Worm (Caenorhabditis elegans) whole organism, late embryonic: ENCODE data around the gene nep-16.

ENCODE experiments used
- C08G9.2 ChIP-seq: sonication (generic microtip); optimal IDR thresholded peaks from 2 replicates; lab custom pipeline; 2016; ENCODE audit warnings: mild to moderate bottlenecking, missing genetic modification characterization, moderate library complexity, missing compliant biosample characterization
- F13H6.1 ChIP-seq: sonication (generic microtip); optimal IDR thresholded peaks from 2 replicates; lab custom pipeline; 2016; ENCODE audit warnings: missing genetic modification characterization, missing compliant biosample characterization
- T23F11.4 ChIP-seq: fragments of 200-800 bp; sonication (Bioruptor generic); optimal IDR thresholded peaks from 2 replicates; lab custom pipeline; 2018; ENCODE audit warnings: mild to moderate bottlenecking, missing genetic modification characterization, missing compliant biosample characterization
- Y22D7AL.16 ChIP-seq: sonication (generic microtip); optimal IDR thresholded peaks from 2 replicates; lab custom pipeline; 2016; ENCODE audit warnings: missing genetic modification characterization, missing compliant biosample characterization
- ahr-1 ChIP-seq: sonication (generic microtip); optimal IDR thresholded peaks from 2 replicates; lab custom pipeline; 2016; ENCODE audit warnings: missing genetic modification characterization, missing compliant biosample characterization
- ceh-18 ChIP-seq: sonication (generic microtip); optimal IDR thresholded peaks from 2 replicates; lab custom pipeline; 2016; ENCODE audit warnings: missing genetic modification characterization, missing compliant biosample characterization
- ceh-24 ChIP-seq: sonication (generic microtip); optimal IDR thresholded peaks from 2 replicates; lab custom pipeline; 2016; ENCODE audit warnings: mild to moderate bottlenecking, missing genetic modification characterization, missing compliant biosample characterization
- ceh-30 ChIP-seq: fragments of 150-350 bp; optimal IDR thresholded peaks from 2 replicates; lab custom pipeline; 2014; ENCODE audit warnings: missing biosample characterization, missing genetic modification characterization
- ceh-31 ChIP-seq: sonication (generic microtip); optimal IDR thresholded peaks from 2 replicates; lab custom pipeline; 2016; ENCODE audit warnings: missing genetic modification characterization, missing compliant biosample characterization
- ceh-34 ChIP-seq: sonication (generic microtip); optimal IDR thresholded peaks from 2 replicates; lab custom pipeline; 2016; ENCODE audit warnings: mild to moderate bottlenecking, missing genetic modification characterization, missing compliant biosample characterization
- ceh-45 ChIP-seq: fragments of 200-800 bp; sonication (Bioruptor generic); IDR thresholded peaks from 2 replicates; pipeline ENCODE4 v1.3.6; 2022; ENCODE audit warnings: missing genetic modification reagents, missing genetic modification characterization, missing compliant biosample characterization
- ceh-48 ChIP-seq: sonication (generic microtip); optimal IDR thresholded peaks from 2 replicates; lab custom pipeline; 2016; ENCODE audit warnings: missing genetic modification characterization, inconsistent platforms, missing compliant biosample characterization
- che-1 ChIP-seq: sonication (generic microtip); optimal IDR thresholded peaks from 2 replicates; lab custom pipeline; 2016; ENCODE audit warnings: mild to moderate bottlenecking, missing genetic modification characterization, missing compliant biosample characterization
- dmd-4 ChIP-seq: sonication (generic microtip); optimal IDR thresholded peaks from 2 replicates; lab custom pipeline; 2016; ENCODE audit warnings: borderline replicate concordance, missing genetic modification characterization, missing compliant biosample characterization
- elt-2 ChIP-seq: sonication (generic microtip); optimal IDR thresholded peaks from 2 replicates; lab custom pipeline; 2016; ENCODE audit warnings: missing genetic modification reagents, missing genetic modification characterization, missing compliant biosample characterization
- eyg-1 ChIP-seq: sonication (generic microtip); optimal IDR thresholded peaks from 2 replicates; lab custom pipeline; 2016; ENCODE audit warnings: missing genotype, missing genetic modification characterization, missing compliant biosample characterization
- fkh-10 ChIP-seq: fragments of 150-350 bp; optimal IDR thresholded peaks from 2 replicates; lab custom pipeline; 2014; ENCODE audit warnings: missing biosample characterization, missing genetic modification reagents, missing genetic modification characterization
- hlh-6 ChIP-seq: sonication (generic microtip); optimal IDR thresholded peaks from 2 replicates; lab custom pipeline; 2016; ENCODE audit warnings: missing genotype, missing genetic modification characterization, missing compliant biosample characterization
- lim-6 ChIP-seq: sonication (generic microtip); optimal IDR thresholded peaks from 2 replicates; lab custom pipeline; 2016; ENCODE audit warnings: missing genetic modification characterization, missing compliant biosample characterization
- nhr-232 ChIP-seq: sonication (generic microtip); optimal IDR thresholded peaks from 2 replicates; lab custom pipeline; 2016; ENCODE audit warnings: missing genetic modification characterization, missing compliant biosample characterization
- pax-1 ChIP-seq: fragments of 150-350 bp; optimal IDR thresholded peaks from 2 replicates; lab custom pipeline; 2014; ENCODE audit warnings: missing biosample characterization, missing genetic modification characterization
- rnt-1 ChIP-seq: sonication (generic microtip); optimal IDR thresholded peaks from 2 replicates; lab custom pipeline; 2016; ENCODE audit warnings: missing genetic modification characterization, missing compliant biosample characterization
- sox-4 ChIP-seq: sonication (generic microtip); optimal IDR thresholded peaks from 2 replicates; lab custom pipeline; 2017; ENCODE audit warnings: mild to moderate bottlenecking, missing genetic modification characterization, inconsistent platforms, missing compliant biosample characterization
- ttx-3 ChIP-seq: sonication (generic microtip); optimal IDR thresholded peaks from 2 replicates; lab custom pipeline; 2016; ENCODE audit warnings: missing genetic modification reagents, missing genetic modification characterization, missing compliant biosample characterization
- unc-3 ChIP-seq, 2 experiments: fragments of 200-800 bp in 1 of 2; sonication (Bioruptor generic) in 1 of 2; sonication (generic microtip) in 1 of 2; conservative IDR thresholded peaks in 1 of 2; optimal IDR thresholded peaks in 1 of 2; 2 replicates each; pipeline versions ENCODE4 v1.3.6 to Lab custom; 2016 to 2022; ENCODE audit warnings: missing compliant biosample characterization in 2 of 2, missing genetic modification characterization in 2 of 2, missing genetic modification reagents in 1 of 2
- unc-42 ChIP-seq: sonication (generic microtip); optimal IDR thresholded peaks from 2 replicates; lab custom pipeline; 2016; ENCODE audit warnings: missing genotype, missing genetic modification characterization, missing compliant biosample characterization
- unc-86 ChIP-seq: sonication (generic microtip); optimal IDR thresholded peaks from 2 replicates; lab custom pipeline; 2016; ENCODE audit warnings: missing genetic modification characterization, missing compliant biosample characterization

The nep-16 gene

DNA sequence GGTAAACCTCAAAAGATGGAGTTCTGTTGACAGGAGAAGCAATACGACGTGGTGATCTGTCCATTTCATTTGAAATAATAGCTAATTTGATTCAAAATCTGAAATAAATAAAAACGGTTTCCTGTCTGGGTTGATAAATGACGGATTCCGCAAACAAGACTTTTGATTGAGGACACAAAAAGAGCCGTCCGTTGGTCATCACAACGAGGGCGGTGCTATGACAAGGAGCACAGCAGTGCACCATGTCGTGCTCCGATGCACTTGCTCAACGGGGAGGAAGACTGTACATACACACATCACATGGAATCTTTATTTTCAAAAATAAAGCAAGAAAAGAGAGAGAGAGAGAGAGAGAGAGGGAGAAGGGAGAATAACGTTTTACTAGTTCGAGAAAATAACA is at the start of gene nep-16:
Gene nep-16, minus strand, starts transcription at position 101 of the 400 bp plus-strand sequence.
- TF ChIP-seq ahr-1 (tag; lab: Kevin White, UChicago), result no peak
- TF ChIP-seq lim-6 (tag; lab: Kevin White, UChicago), result no peak
- TF ChIP-seq hlh-6, result no peak
- TF ChIP-seq, all 69 proteins: peak for 0

DNA sequence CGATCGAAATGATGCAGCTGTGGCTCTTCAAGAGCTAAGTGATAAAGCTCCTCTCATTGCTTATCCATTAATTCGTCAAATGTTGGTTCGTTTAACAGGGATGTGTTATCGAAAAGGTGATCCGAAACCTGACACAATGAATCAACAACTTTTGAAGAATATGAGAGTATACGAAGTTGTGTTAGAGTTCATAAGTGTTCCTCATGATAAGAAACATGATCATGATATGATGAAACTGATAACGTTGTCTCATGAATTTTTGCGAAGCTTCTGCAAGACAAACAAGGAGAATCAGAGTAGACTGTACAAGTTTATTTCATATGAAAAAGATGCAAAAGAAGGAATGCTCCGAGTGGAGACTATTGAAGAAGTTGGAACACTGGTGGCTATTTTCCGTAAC is 47.7 kb upstream of the nep-16 start:
- TF ChIP-seq ceh-24 (tag; lab: Kevin White, UChicago) (no peak), nhr-232 (tag; lab: Kevin White, UChicago) (no peak), ceh-45 (GFP tag; lab: Robert Waterston, UW) (no peak), unc-86 (no peak), pax-1 (tag; lab: Kevin White, UChicago) (no peak)

DNA sequence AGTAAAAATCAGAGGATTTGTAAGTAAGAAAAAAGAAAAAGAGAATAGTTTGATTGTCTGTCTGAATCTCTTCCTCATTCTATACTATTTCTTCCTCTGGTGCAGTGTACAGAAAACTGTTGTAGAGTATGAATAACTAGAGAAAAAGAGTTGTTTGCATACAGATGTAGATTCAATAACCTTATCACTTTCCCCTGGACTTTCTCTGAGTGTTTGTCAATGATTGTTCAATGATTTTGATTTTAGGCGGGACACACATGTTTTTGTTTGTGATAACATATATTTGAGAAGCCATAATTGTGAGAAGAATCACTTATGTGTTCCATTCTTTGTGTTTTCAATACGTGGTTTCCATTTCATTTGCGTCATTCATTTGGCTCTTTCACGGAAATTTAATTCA is 37.5 kb upstream of the nep-16 start:
- peak; percentile 60 for TF ChIP-seq elt-2 (tag; lab: Kevin White, UChicago)
- TF ChIP-seq sox-4 (tag; lab: Kevin White, UChicago), result no peak

DNA sequence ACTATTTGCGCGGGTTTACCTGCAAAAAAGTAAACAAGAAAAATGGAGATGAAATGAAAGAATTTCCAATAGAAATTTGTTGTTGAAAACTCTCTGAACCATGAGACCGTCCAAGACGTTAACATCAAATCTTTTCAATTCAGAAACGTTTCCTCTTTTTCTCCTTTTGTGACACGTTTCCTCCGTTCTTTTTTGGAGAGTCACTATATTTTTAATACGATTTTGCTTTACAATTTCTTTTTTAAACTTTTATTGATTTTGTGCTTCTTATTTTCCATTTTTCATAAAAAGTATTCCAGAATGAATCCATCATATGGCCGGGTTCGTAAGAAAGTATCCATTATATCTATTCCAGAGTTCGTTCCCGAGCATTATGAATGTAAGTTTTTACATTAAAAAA is 33.2 kb upstream of the nep-16 start, which contains the start of gene itr-1:
Gene itr-1, plus strand, starts transcription at position 301 of the 400 bp plus-strand sequence.
- no peak for TF ChIP-seq che-1
- TF ChIP-seq, all 69 proteins: peak for 0

DNA sequence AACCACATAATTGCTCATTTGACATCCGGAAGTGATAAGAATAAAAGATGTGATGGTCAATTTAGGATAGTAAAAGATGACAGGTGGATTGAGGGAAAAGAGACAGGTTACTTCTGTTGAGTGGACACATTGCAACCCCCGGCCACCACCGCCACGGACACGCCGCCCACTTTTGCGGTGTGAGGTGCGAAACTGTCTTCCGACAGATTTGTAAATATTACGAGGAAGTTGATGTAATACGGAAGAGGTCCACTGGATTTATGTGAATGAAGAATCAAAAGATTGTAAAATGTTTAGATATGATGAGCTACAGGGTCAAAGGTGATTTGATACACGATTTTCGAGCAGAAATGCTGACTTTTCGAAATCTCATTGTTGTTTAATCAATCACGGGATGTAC is 31.2 kb upstream of the nep-16 start, which contains the start of gene C08G9.2:
Gene C08G9.2, minus strand, starts transcription at position 101 of the 400 bp plus-strand sequence.
- TF ChIP-seq fkh-10 (GFP tag; lab: Kevin White, UChicago) (no peak), ttx-3 (no peak), F13H6.1 (tag; lab: Kevin White, UChicago) (no peak), T23F11.4 (no peak), ceh-30 (tag; lab: Kevin White, UChicago) (no peak), ceh-45 (GFP tag; lab: Robert Waterston, UW) (no peak), lim-6 (tag; lab: Kevin White, UChicago) (no peak), ceh-18 (tag; lab: Kevin White, UChicago) (no peak), eyg-1 (tag; lab: Kevin White, UChicago) (no peak), Y22D7AL.16 (no peak), elt-2 (tag; lab: Kevin White, UChicago) (no peak), ceh-48 (tag; lab: Kevin White, UChicago) (no peak), dmd-4 (tag; lab: Kevin White, UChicago) (no peak)

DNA sequence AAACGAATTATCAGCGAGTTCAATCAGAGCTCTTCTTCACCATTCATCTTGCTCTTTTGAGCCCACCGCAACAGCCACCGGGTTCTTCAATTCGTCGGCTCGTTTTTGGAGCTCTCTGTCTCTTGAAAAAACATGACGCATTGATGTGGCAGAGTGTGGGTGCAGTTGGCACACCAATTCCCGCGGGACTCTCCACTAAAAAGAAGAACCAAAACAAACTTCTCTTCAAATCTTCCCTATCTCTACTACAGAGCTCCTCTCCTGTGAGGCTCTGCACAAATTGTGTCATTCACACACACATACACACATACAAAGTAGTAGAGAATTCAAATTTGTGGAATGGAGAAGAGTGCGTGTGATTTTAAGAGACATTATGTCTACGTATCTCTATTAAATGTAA is 21.3 kb upstream of the nep-16 start:
- TF ChIP-seq ceh-31 (tag; lab: Kevin White, UChicago) (peak; percentile 5), unc-42 (tag; lab: Kevin White, UChicago) (peak; percentile 74), T23F11.4 (no peak), C08G9.2 (tag; lab: Kevin White, UChicago) (no peak), unc-3 (GFP tag; conservative IDR thresholded peaks at IDR 0.05; lab: Robert Waterston, UW) (peak; percentile 58; the same call in 1 of the 2 replicates), unc-3 (tag; optimal IDR thresholded peaks at IDR 0.05; lab: Kevin White, UChicago) (peak; percentile 93)

DNA sequence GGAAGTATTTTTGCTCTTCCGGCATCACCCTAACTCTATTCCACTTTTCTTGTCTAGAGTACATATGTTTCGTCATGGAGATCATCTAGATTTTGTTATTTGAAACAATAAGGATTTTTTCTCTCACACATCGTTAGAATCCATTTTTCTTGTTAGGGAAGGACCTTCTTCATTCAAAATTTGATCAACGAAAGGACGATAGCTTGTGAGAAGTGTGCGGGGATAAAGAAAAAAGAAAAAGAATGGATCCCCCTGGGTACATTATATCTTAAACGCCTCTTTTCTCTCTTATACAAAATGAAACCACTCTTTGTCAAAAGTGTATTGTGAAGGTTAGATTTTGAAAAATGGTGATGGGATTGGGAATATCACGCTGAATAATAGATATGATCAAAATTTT is 19.9 kb upstream of the nep-16 start:
- TF ChIP-seq unc-42 (tag; lab: Kevin White, UChicago) (peak; percentile 27), ceh-34 (tag; lab: Kevin White, UChicago) (no peak)

DNA sequence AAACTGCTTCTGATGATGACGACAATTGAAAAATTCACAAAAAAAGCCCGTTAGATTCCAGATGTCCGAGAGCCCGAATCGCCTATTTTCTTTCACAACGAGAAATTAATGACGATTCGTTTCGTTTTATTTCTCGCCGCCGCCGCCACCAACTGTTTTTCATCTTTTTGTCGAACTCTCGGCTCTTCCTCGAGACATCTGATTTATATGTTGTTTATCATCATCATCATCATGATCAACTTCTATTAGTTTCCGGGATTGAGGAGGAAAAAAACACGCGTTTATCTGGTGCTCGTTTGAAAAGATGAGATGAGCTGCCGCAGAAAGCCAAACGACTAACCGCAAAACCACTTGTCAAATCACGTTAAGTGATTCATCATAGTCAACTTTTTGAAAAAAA is 17.8 kb upstream of the nep-16 start:
- TF ChIP-seq unc-86 (no peak), ttx-3 (no peak), ahr-1 (tag; lab: Kevin White, UChicago) (no peak), Y22D7AL.16 (no peak), ceh-34 (tag; lab: Kevin White, UChicago) (no peak), nhr-232 (tag; lab: Kevin White, UChicago) (no peak), eyg-1 (tag; lab: Kevin White, UChicago) (no peak), rnt-1 (tag; lab: Kevin White, UChicago) (peak; percentile 35)
